ENCODE assay signal across 2 fruit fly cellular contexts in the genomic region with DNA sequence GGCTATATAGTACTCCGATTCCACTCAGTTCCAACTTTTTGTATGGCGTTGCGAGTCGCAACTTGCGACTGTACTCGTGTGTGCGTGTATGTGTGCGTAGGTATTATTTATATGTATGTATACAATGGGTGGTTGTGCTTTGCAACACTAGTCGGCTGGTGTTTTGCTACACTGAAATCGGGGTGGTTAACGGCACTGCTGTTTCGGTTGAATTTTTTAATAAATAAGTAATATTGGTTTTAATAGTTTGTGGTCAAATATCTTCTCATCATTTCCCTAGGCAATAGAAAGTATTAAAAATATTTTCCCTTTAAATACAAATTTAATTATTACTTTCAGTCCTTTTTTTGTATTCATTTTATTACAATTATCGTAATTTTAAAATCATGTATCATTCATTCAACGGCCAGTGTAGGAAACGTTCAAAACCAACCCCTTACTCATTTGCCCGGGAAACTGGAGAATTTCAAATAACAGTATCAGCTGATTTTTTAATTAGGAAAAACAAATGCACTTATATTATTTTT.
TF ChIP-seq lines count a peak whose summit lies in the region.

Gene CG7379 (minus strand): TSS at position 94 of the 527 bp plus-strand sequence.

TF ChIP-seq in whole organism, embryonic, 481 proteins besides CTCF, POLR2A, EP300 and RAD21 (continued from another document and continues in another):
- peak; percentile 97 for TF ChIP-seq CG2120 (GFP tag; optimal IDR thresholded peaks at IDR 0.05; lab: Kevin White, UChicago)
- TF ChIP-seq Hmr (GFP tag; optimal IDR thresholded peaks at IDR 0.05; lab: Kevin White, UChicago), result peak; percentile 91
- TF ChIP-seq CG4404 (GFP tag; IDR thresholded peaks at IDR 0.05; lab: Robert Waterston, UW), result peak; percentile 84
- TF ChIP-seq jigr1 (GFP tag; IDR thresholded peaks at IDR 0.05; lab: Robert Waterston, UW), result peak; percentile 38; the same call in 1 of the 3 replicates
- peak; percentile 64 for TF ChIP-seq dmrt99B (tag; optimal IDR thresholded peaks at IDR 0.05; lab: Kevin White, UChicago)
- peak in 1 of 2 experiments; percentile 2 for TF ChIP-seq Eip74EF (GFP tag; optimal IDR thresholded peaks at IDR 0.05; lab: Kevin White, UChicago)
- peak; percentile 64 for TF ChIP-seq CG14441 (GFP tag; IDR thresholded peaks at IDR 0.05; lab: Robert Waterston, UW)
- peak; percentile 60 for TF ChIP-seq Atf-2 (GFP tag; optimal IDR thresholded peaks at IDR 0.05; lab: Kevin White, UChicago)
- TF ChIP-seq gsb-n (tag; optimal IDR thresholded peaks at IDR 0.05; lab: Kevin White, UChicago), result no peak
- no peak for TF ChIP-seq CG7963 (GFP tag; IDR thresholded peaks at IDR 0.05; lab: Robert Waterston, UW; ENCODE audit: partially characterized antibody)
- TF ChIP-seq Spps (tag; optimal IDR thresholded peaks at IDR 0.05; lab: Kevin White, UChicago), result no peak
- TF ChIP-seq CG8089 (GFP tag; optimal IDR thresholded peaks at IDR 0.05; lab: Kevin White, UChicago), result peak; percentile 70
- TF ChIP-seq kni (GFP tag; optimal IDR thresholded peaks at IDR 0.05; lab: Kevin White, UChicago), result peak; percentile 79
- TF ChIP-seq tx (GFP tag; optimal IDR thresholded peaks at IDR 0.05; lab: Kevin White, UChicago), result peak; percentile 70
- TF ChIP-seq CG17385 (GFP tag; optimal IDR thresholded peaks at IDR 0.05; lab: Kevin White, UChicago), result peak; percentile 83
- TF ChIP-seq Oli (tag; optimal IDR thresholded peaks at IDR 0.05; lab: Kevin White, UChicago), result peak; percentile 65
- TF ChIP-seq CG7745 (tag; optimal IDR thresholded peaks at IDR 0.05; lab: Kevin White, UChicago), result no peak
- TF ChIP-seq gsb (GFP tag; IDR thresholded peaks at IDR 0.05; lab: Robert Waterston, UW), result peak; percentile 60; the same call in 1 of the 2 replicates
- peak; percentile 70 for TF ChIP-seq CG2116 (GFP tag; optimal IDR thresholded peaks at IDR 0.05; lab: Kevin White, UChicago)
- TF ChIP-seq corto (GFP tag; optimal IDR thresholded peaks at IDR 0.05; lab: Kevin White, UChicago), result no peak
- TF ChIP-seq H15 (GFP tag; IDR thresholded peaks at IDR 0.05; lab: Robert Waterston, UW), result peak; percentile 72; the same call in 2 of the 3 replicates
- TF ChIP-seq CkIIα-i1 (GFP tag; IDR thresholded peaks at IDR 0.05; lab: Robert Waterston, UW), result no peak
- TF ChIP-seq Lim3 (GFP tag; IDR thresholded peaks at IDR 0.05; lab: Robert Waterston, UW), result no peak; the same call in 1 of the 2 replicates
- no peak; the same call in 1 of the 2 replicates for TF ChIP-seq GATAe (GFP tag; conservative IDR thresholded peaks at IDR 0.05; lab: Robert Waterston, UW)
- TF ChIP-seq CG16815 (GFP tag; optimal IDR thresholded peaks at IDR 0.05; lab: Kevin White, UChicago), result peak; percentile 91
- no peak for TF ChIP-seq peb (GFP tag; IDR thresholded peaks at IDR 0.05; lab: Robert Waterston, UW)
- TF ChIP-seq CG10274 (GFP tag; optimal IDR thresholded peaks at IDR 0.05; lab: Kevin White, UChicago), result peak; percentile 50
- no peak; the same call in 2 of the 3 replicates for TF ChIP-seq so (GFP tag; IDR thresholded peaks at IDR 0.05; lab: Robert Waterston, UW)
- peak; percentile 67 for TF ChIP-seq CG10462 (GFP tag; optimal IDR thresholded peaks at IDR 0.05; lab: Kevin White, UChicago)
- peak; percentile 83 for TF ChIP-seq kay (GFP tag; optimal IDR thresholded peaks at IDR 0.05; lab: Kevin White, UChicago)
- peak; percentile 88 for TF ChIP-seq CG11085 (GFP tag; IDR thresholded peaks at IDR 0.05; lab: Robert Waterston, UW)
- TF ChIP-seq CG4820 (GFP tag; optimal IDR thresholded peaks at IDR 0.05; lab: Kevin White, UChicago), result peak; percentile 88
- TF ChIP-seq Sry-δ (GFP tag; optimal IDR thresholded peaks at IDR 0.05; lab: Kevin White, UChicago), result peak; percentile 55
- peak; percentile 72 for TF ChIP-seq CG33213 (GFP tag; optimal IDR thresholded peaks at IDR 0.05; lab: Kevin White, UChicago)
- peak; percentile 7 for TF ChIP-seq tap (tag; optimal IDR thresholded peaks at IDR 0.05; lab: Kevin White, UChicago)
- no peak for TF ChIP-seq chinmo (GFP tag; IDR thresholded peaks at IDR 0.05; lab: Robert Waterston, UW; ENCODE audit: partially characterized antibody)
- peak; percentile 91 for TF ChIP-seq vfl (GFP tag; optimal IDR thresholded peaks at IDR 0.05; lab: Kevin White, UChicago)
- peak; percentile 70; the same call in 2 of the 3 replicates for TF ChIP-seq CG11560 (tag; IDR thresholded peaks at IDR 0.05; lab: Robert Waterston, UW)
- TF ChIP-seq NC2β (GFP tag; optimal IDR thresholded peaks at IDR 0.05; lab: Kevin White, UChicago), result peak; percentile 63
- TF ChIP-seq oc (tag; optimal IDR thresholded peaks at IDR 0.05; lab: Kevin White, UChicago), result no peak
- peak; percentile 40; the same call in 1 of the 3 replicates for TF ChIP-seq croc (GFP tag; conservative IDR thresholded peaks at IDR 0.05; lab: Robert Waterston, UW)
- TF ChIP-seq CG31365 (tag; optimal IDR thresholded peaks at IDR 0.05; lab: Kevin White, UChicago), result no peak
- peak; percentile 28; the same call in 1 of the 2 replicates for TF ChIP-seq CG17328 (GFP tag; IDR thresholded peaks at IDR 0.05; lab: Robert Waterston, UW)
- peak; percentile 41 for TF ChIP-seq trh (GFP tag; optimal IDR thresholded peaks at IDR 0.05; lab: Kevin White, UChicago)
- TF ChIP-seq Drgx (GFP tag; IDR thresholded peaks at IDR 0.05; lab: Robert Waterston, UW), result peak; percentile 53
- TF ChIP-seq sim (GFP tag; IDR thresholded peaks at IDR 0.05; lab: Robert Waterston, UW), result no peak
- TF ChIP-seq CG17186 (GFP tag; optimal IDR thresholded peaks at IDR 0.05; lab: Kevin White, UChicago), result peak; percentile 61
- peak; percentile 75 for TF ChIP-seq CG3995 (GFP tag; optimal IDR thresholded peaks at IDR 0.05; lab: Kevin White, UChicago)
- TF ChIP-seq sug (tag; optimal IDR thresholded peaks at IDR 0.05; lab: Kevin White, UChicago), result peak; percentile 84
- TF ChIP-seq CG9437 (GFP tag; optimal IDR thresholded peaks at IDR 0.05; lab: Kevin White, UChicago), result peak; percentile 78
- TF ChIP-seq CG6765 (GFP tag; optimal IDR thresholded peaks at IDR 0.05; lab: Kevin White, UChicago), result peak; percentile 71
- TF ChIP-seq gt (GFP tag; IDR thresholded peaks at IDR 0.05; lab: Robert Waterston, UW), result peak; percentile 50; the same call in 1 of the 2 replicates
- TF ChIP-seq Vsx1 (GFP tag; optimal IDR thresholded peaks at IDR 0.05; lab: Kevin White, UChicago), result peak; percentile 59
- peak; percentile 66 for TF ChIP-seq dmrt11E (tag; optimal IDR thresholded peaks at IDR 0.05; lab: Kevin White, UChicago)
- peak; percentile 64 for TF ChIP-seq CG9727 (GFP tag; optimal IDR thresholded peaks at IDR 0.05; lab: Kevin White, UChicago)
- peak; percentile 94 for TF ChIP-seq B-H2 (GFP tag; optimal IDR thresholded peaks at IDR 0.05; lab: Kevin White, UChicago)
- TF ChIP-seq usp (GFP tag; optimal IDR thresholded peaks at IDR 0.05; lab: Kevin White, UChicago), result no peak
- TF ChIP-seq ind (GFP tag; optimal IDR thresholded peaks at IDR 0.05; lab: Kevin White, UChicago), result peak; percentile 91
- no peak for TF ChIP-seq sc (optimal IDR thresholded peaks at IDR 0.05; lab: Kevin White, UChicago)
- peak; percentile 46 for TF ChIP-seq sc (GFP tag; optimal IDR thresholded peaks at IDR 0.05; lab: Kevin White, UChicago)
- no peak for TF ChIP-seq zen2 (GFP tag; IDR thresholded peaks at IDR 0.05; lab: Robert Waterston, UW; ENCODE audit: partially characterized antibody)

TF ChIP-seq in whole organism, prepupa, 60 proteins besides CTCF, POLR2A, EP300 and RAD21 (continued from another document):
- TF ChIP-seq Ets21C (GFP tag; optimal IDR thresholded peaks at IDR 0.05; lab: Kevin White, UChicago) (peak; percentile 67), CG10631 (GFP tag; optimal IDR thresholded peaks at IDR 0.05; lab: Kevin White, UChicago) (peak; percentile 90), CG6276 (GFP tag; optimal IDR thresholded peaks at IDR 0.05; lab: Kevin White, UChicago) (no peak), CG6163 (GFP tag; IDR thresholded peaks at IDR 0.05; lab: Robert Waterston, UW) (0 out of 3 replicates have a peak, but pooled peaks have one; percentile 63), CG8632 (GFP tag; optimal IDR thresholded peaks at IDR 0.05; lab: Kevin White, UChicago) (peak; percentile 69), eg (GFP tag; IDR thresholded peaks at IDR 0.05; lab: Robert Waterston, UW) (peak; percentile 51; the same call in 2 of the 3 replicates), CG8119 (GFP tag; IDR thresholded peaks at IDR 0.05; lab: Robert Waterston, UW) (no peak), achi (GFP tag; optimal IDR thresholded peaks at IDR 0.05; lab: Kevin White, UChicago) (no peak)
